Worm (Caenorhabditis elegans) whole organism, L4 larva: ENCODE data around the gene F54F7.9.
A peak's percentile ranks its signal among the peaks of the same experiment; 100 is the strongest.

Source experiments
- Y75B8A.6 ChIP-seq: fragments of 200-800 bp; sonication (Bioruptor generic); IDR thresholded peaks from 2 replicates; pipeline ENCODE4 v1.3.6; 2022; ENCODE audit warnings: missing genetic modification reagents, missing genetic modification characterization, missing compliant biosample characterization
- aha-1 ChIP-seq: fragments of 150-350 bp; peaks from one replicate; lab custom pipeline; 2014; ENCODE audit warnings: missing biosample characterization, missing genetic modification characterization
- aly-2 ChIP-seq: sonication (generic microtip); optimal IDR thresholded peaks from 2 replicates; lab custom pipeline; 2018; ENCODE audit warnings: missing biosample characterization, missing genetic modification characterization
- ceh-20 ChIP-seq: fragments of 200-800 bp; sonication (Bioruptor generic); IDR thresholded peaks from 2 replicates; pipeline ENCODE4 v1.3.6; 2022; ENCODE audit warnings: missing genetic modification reagents, missing genetic modification characterization, missing compliant biosample characterization
- ceh-44 ChIP-seq: fragments of 200-800 bp; sonication (Bioruptor generic); IDR thresholded peaks from 2 replicates; pipeline ENCODE4 v1.3.6; 2022; ENCODE audit warnings: missing genetic modification reagents, missing genetic modification characterization, missing compliant biosample characterization
- dmd-6 ChIP-seq: fragments of 200-800 bp; sonication (Bioruptor generic); IDR thresholded peaks from 2 replicates; pipeline ENCODE4 v1.3.6; 2022; ENCODE audit warnings: missing genetic modification reagents, missing genetic modification characterization, missing compliant biosample characterization
- dmd-8 ChIP-seq: fragments of 200-800 bp; sonication (Bioruptor generic); IDR thresholded peaks from 2 replicates; pipeline ENCODE4 v1.3.6; 2022; ENCODE audit warnings: missing genetic modification characterization, missing compliant biosample characterization
- dpl-1 ChIP-seq: fragments of 150-350 bp; optimal IDR thresholded peaks from 2 replicates; lab custom pipeline; 2014; ENCODE audit warnings: missing biosample characterization, missing genetic modification reagents, missing genetic modification characterization
- egl-27 ChIP-seq: sonication (generic microtip); optimal IDR thresholded peaks from 3 replicates; lab custom pipeline; 2017; ENCODE audit warnings: missing biosample characterization, missing genetic modification reagents, missing genetic modification characterization
- hif-1 ChIP-seq, 2 experiments: sonication (generic microtip); optimal IDR thresholded peaks; 2 replicates each; lab custom pipeline; 2016 to 2017; ENCODE audit warnings: missing compliant biosample characterization in 2 of 2, missing genetic modification characterization in 2 of 2, missing genetic modification reagents in 2 of 2, missing genotype in 2 of 2, mild to moderate bottlenecking in 1 of 2
- hlh-11 ChIP-seq: fragments of 200-800 bp; sonication (Bioruptor generic); optimal IDR thresholded peaks from 2 replicates; lab custom pipeline; 2018; ENCODE audit warnings: mild to moderate bottlenecking, missing genetic modification characterization, missing compliant biosample characterization
- lim-7 ChIP-seq: fragments of 200-800 bp; sonication (Bioruptor generic); IDR thresholded peaks from 2 replicates; pipeline ENCODE4 v1.3.6; 2022; ENCODE audit warnings: missing genetic modification characterization, missing compliant biosample characterization
- lin-1 ChIP-seq: fragments of 200-800 bp; sonication (Bioruptor generic); IDR thresholded peaks from 2 replicates; pipeline ENCODE4 v1.3.6; 2022; ENCODE audit warnings: missing genetic modification reagents, missing genetic modification characterization, missing compliant biosample characterization
- lin-15B ChIP-seq: fragments of 150-350 bp; sonication (generic microtip); optimal IDR thresholded peaks from 3 replicates; lab custom pipeline; 2014; ENCODE audit warnings: missing biosample characterization, missing genetic modification characterization
- lir-3 ChIP-seq: sonication (generic microtip); optimal IDR thresholded peaks from 2 replicates; lab custom pipeline; 2016; ENCODE audit warnings: mild to moderate bottlenecking, missing genetic modification characterization, missing compliant biosample characterization
- mep-1 ChIP-seq: fragments of 150-350 bp; sonication (generic microtip); optimal IDR thresholded peaks from 3 replicates; lab custom pipeline; 2014; ENCODE audit warnings: missing biosample characterization, missing genetic modification characterization
- mes-2 ChIP-seq: sonication (generic microtip); optimal IDR thresholded peaks from 2 replicates; lab custom pipeline; 2016; ENCODE audit warnings: missing genotype, mild to moderate bottlenecking, missing genetic modification characterization, missing compliant biosample characterization; ENCODE audit not compliant: poor library complexity, severe bottlenecking
- mxl-2 ChIP-seq: fragments of 200-800 bp; sonication (Bioruptor generic); conservative IDR thresholded peaks from 2 replicates; pipeline ENCODE4 v1.3.6; 2022; ENCODE audit warnings: missing genetic modification reagents, missing genetic modification characterization, missing compliant biosample characterization
- nhr-10 ChIP-seq: fragments of 150-350 bp; optimal IDR thresholded peaks from 2 replicates; lab custom pipeline; 2014; ENCODE audit warnings: missing biosample characterization, missing genetic modification characterization
- nhr-11 ChIP-seq: fragments of 150-350 bp; optimal IDR thresholded peaks from 2 replicates; lab custom pipeline; 2014; ENCODE audit warnings: missing biosample characterization, missing genetic modification characterization
- nhr-48 ChIP-seq: sonication (generic microtip); optimal IDR thresholded peaks from 2 replicates; lab custom pipeline; 2016; ENCODE audit warnings: mild to moderate bottlenecking, missing genetic modification characterization, missing compliant biosample characterization
- nhr-6 ChIP-seq: fragments of 150-350 bp; optimal IDR thresholded peaks from 2 replicates; lab custom pipeline; 2014; ENCODE audit warnings: missing biosample characterization, missing genetic modification characterization
- rbr-2 ChIP-seq: sonication (generic microtip); optimal IDR thresholded peaks from 2 replicates; lab custom pipeline; 2016; ENCODE audit warnings: missing genotype, missing genetic modification characterization, missing compliant biosample characterization
- skn-1 ChIP-seq: fragments of 150-350 bp; optimal IDR thresholded peaks from 2 replicates; lab custom pipeline; 2014; ENCODE audit warnings: missing biosample characterization, missing genetic modification characterization
- snpc-1.2 ChIP-seq: fragments of 200-800 bp; sonication (Bioruptor generic); IDR thresholded peaks from 2 replicates; pipeline ENCODE4 v1.3.6; 2022; ENCODE audit warnings: missing genetic modification reagents, missing genetic modification characterization, missing compliant biosample characterization
- tra-1 ChIP-seq: fragments of 200-800 bp; sonication (Bioruptor generic); IDR thresholded peaks from 2 replicates; pipeline ENCODE4 v1.3.6; 2022; ENCODE audit warnings: missing genetic modification reagents, missing genetic modification characterization, missing compliant biosample characterization
- unc-62 ChIP-seq, 3 experiments: fragments of 150-350 bp in 1 of 3; sonication (generic microtip); optimal IDR thresholded peaks in 2 of 3; peaks in 1 of 3; 1 replicate in 1 of 3; 2 replicates in 2 of 3; lab custom pipeline; 2014 to 2017; ENCODE audit warnings: missing biosample characterization in 3 of 3, missing genetic modification characterization in 3 of 3, missing genetic modification reagents in 3 of 3, missing genotype in 1 of 3
- zag-1 ChIP-seq: fragments of 150-350 bp; optimal IDR thresholded peaks from 2 replicates; lab custom pipeline; 2014; ENCODE audit warnings: missing biosample characterization, missing genetic modification characterization
- zfp-2 ChIP-seq: sonication (generic microtip); optimal IDR thresholded peaks from 2 replicates; lab custom pipeline; 2016; ENCODE audit warnings: mild to moderate bottlenecking, missing genetic modification characterization, missing compliant biosample characterization
- zip-2 ChIP-seq: fragments of 150-350 bp; optimal IDR thresholded peaks from 2 replicates; lab custom pipeline; 2014; ENCODE audit warnings: missing biosample characterization, missing genetic modification characterization
- ztf-7 ChIP-seq: fragments of 150-350 bp; optimal IDR thresholded peaks from 2 replicates; lab custom pipeline; 2014; ENCODE audit warnings: missing biosample characterization, missing genetic modification characterization

The F54F7.9 gene

DNA sequence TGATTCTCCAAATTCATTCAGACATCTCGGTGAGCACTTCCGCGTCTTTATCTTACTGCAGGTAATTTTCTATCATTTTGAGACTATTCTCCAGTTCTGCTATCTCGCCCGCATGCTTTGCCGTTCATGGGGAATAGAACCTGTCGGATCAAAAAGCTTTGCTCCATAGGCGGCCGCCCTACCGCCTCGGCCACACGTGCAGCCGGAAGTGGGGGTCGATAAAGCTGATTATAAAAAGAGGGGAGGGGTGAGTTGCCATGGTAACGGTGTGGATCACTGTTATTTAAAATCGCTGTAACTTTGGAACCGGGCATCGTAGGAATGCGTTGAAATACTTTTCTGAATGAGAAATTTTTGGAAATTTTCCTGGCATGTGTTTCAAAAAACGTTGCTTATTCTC lies 21.9 kb upstream of the F54F7.9 start:
- TF ChIP-seq aha-1 (tag; lab: Kevin White, UChicago) (peak; percentile 13), nhr-48 (tag; lab: Kevin White, UChicago) (no peak), ceh-44 (GFP tag; lab: Robert Waterston, UW) (0 out of 2 replicates have a peak, but pooled peaks have one; percentile 27), tra-1 (GFP tag; lab: Robert Waterston, UW) (peak; percentile 47; the same call in 1 of the 2 replicates)
- TF ChIP-seq, all 104 proteins: peak for 3

DNA sequence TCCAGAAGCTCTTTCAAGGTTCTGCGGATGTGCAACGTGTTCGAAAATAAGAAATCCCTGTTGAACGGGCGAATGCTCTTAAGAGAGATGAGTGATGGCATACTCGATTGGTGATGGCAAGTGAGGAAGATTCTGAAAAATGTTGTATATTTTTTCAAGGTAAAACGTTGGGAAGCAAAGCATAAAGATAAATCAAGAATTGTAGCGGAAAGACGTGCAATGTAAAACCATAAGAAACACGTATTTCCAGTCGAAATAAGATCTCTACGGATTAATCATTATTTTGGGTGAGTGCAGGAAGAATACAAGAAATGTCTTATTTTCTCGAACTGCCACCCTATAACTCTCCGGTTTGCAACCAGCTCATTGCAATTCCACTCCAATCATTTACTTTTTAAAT lies 20.7 kb upstream of the F54F7.9 start, which contains the start of gene dot-1.2:
dot-1.2 (minus strand) TSS at position 101 of the 400 bp plus-strand sequence.
- TF ChIP-seq unc-62 (GFP tag; optimal IDR thresholded peaks at IDR 0.05 in 1 of 2; lab: Kevin White, UChicago) (peak in 1 of 2 experiments; percentile 43), unc-62 (tag; optimal IDR thresholded peaks at IDR 0.05; lab: Kevin White, UChicago) (no peak), egl-27 (tag; lab: Kevin White, UChicago) (no peak)

DNA sequence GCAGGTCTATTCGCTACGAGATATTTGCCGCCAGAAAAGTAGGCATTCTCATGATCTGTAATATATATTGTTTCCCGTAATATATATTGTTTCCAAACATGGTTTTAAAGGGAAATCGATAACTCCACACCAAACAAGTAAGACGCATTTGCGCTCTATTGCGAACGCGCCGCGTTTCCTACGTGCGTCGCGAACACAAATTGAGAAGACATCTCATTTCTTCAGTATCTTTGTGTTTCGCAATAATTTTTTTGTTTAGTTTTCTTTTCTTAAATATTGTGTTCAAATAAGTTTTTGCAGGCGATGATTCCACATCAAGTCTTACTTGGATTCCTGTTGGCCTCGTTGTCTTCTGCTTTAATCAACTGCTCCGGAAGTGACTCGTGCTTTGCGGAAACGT lies 16.6 kb upstream of the F54F7.9 start, which contains the start of gene F54F7.6:
F54F7.6 (plus strand) TSS at position 301 of the 400 bp plus-strand sequence.
- TF ChIP-seq unc-62 (GFP tag; optimal IDR thresholded peaks at IDR 0.05 in 1 of 2; lab: Kevin White, UChicago) (peak in 1 of 2 experiments; percentile 69), unc-62 (tag; optimal IDR thresholded peaks at IDR 0.05; lab: Kevin White, UChicago) (no peak), hif-1 (tag; optimal IDR thresholded peaks at IDR 0.05; lab: Kevin White, UChicago) (no peak)

DNA sequence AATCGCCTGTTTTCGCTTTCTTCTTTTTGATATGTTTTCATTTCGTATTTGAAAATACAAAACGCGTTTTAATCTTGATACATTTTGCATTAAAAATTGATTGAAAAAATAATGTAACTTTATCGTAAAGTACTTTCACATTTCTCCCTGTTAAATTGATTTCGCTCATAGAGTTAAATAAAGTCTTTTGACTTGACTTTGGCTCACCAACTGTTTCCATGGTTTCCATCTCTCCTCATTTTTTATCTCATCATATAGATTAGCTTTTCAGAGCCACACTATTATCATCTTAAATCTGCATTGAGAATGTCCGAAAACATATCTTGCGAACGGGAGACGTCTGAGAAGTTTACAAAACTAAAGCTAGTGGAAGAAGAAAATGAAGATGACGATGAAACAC lies 14.8 kb upstream of the F54F7.9 start, which contains the start of gene F54F7.10:
F54F7.10 (plus strand) TSS at position 301 of the 400 bp plus-strand sequence.
- TF ChIP-seq hlh-11 (tag; lab: Kevin White, UChicago), result no peak
- no peak for TF ChIP-seq nhr-10 (tag; lab: Kevin White, UChicago)
- no peak for TF ChIP-seq mes-2 (tag; lab: Kevin White, UChicago)
- TF ChIP-seq mep-1 (tag; lab: Kevin White, UChicago), result no peak
- no peak for TF ChIP-seq nhr-48 (tag; lab: Kevin White, UChicago)
- no peak for TF ChIP-seq ceh-44 (GFP tag; lab: Robert Waterston, UW)
- TF ChIP-seq mxl-2 (GFP tag; lab: Robert Waterston, UW), result no peak
- no peak for TF ChIP-seq lin-15B (tag; lab: Kevin White, UChicago)
- no peak for TF ChIP-seq zfp-2
- no peak for TF ChIP-seq lim-7 (GFP tag; lab: Robert Waterston, UW)
- no peak for TF ChIP-seq rbr-2

DNA sequence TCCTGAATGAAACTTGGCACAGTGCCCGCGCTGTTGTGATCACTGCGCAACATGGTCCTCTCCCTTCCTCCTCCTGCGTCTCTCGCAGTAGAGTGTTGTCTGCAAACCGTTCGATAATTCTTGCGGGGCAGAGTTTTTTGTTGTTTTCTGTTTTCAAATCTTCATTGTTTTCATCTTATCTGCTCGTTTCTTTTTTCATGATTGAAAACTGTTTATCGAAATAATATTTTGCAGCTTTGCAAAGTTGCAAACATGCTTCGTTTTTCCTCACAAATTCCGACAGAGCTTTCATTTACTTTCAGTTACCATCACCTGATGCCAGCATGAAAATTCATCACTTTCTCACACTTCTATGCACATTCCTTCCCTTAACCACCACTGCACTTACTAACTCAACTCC lies 8.7 kb upstream of the F54F7.9 start, which contains the start of gene mes-1:
mes-1 (plus strand) TSS at position 301 of the 400 bp plus-strand sequence.
- TF ChIP-seq lir-3 (no peak), ztf-7 (tag; lab: Kevin White, UChicago) (no peak), dmd-8 (no peak), nhr-6 (tag; lab: Kevin White, UChicago) (no peak), rbr-2 (no peak), ceh-20 (GFP tag; lab: Robert Waterston, UW) (no peak), hif-1 (tag; optimal IDR thresholded peaks at IDR 0.05; lab: Kevin White, UChicago) (no peak), snpc-1.2 (no peak), Y75B8A.6 (GFP tag; lab: Robert Waterston, UW) (no peak), aly-2 (no peak), lin-1 (GFP tag; lab: Robert Waterston, UW) (no peak)

DNA sequence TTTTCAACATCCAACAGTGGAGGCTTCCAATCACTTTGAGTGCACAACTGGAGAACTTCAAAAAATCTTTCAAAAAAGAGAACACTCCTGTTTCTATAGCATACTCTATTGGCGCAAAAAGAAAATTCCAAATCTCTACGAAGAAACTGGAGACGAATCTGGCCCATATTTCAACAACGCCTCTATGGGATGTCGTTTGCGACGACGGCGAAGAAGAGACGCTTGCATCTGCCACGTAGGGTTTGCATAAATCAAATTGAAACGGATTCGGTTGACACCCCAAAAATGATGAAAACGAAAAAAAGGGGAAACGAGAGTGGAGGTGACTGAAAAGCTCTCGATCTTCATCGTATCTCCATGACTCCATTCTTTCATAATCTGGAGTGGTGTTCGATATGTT lies 7.7 kb upstream of the F54F7.9 start:
- TF ChIP-seq unc-62 (GFP tag; optimal IDR thresholded peaks at IDR 0.05 in 1 of 2; lab: Kevin White, UChicago) (peak in 1 of 2 experiments; percentile 90), unc-62 (tag; optimal IDR thresholded peaks at IDR 0.05; lab: Kevin White, UChicago) (no peak), nhr-10 (tag; lab: Kevin White, UChicago) (no peak)

DNA sequence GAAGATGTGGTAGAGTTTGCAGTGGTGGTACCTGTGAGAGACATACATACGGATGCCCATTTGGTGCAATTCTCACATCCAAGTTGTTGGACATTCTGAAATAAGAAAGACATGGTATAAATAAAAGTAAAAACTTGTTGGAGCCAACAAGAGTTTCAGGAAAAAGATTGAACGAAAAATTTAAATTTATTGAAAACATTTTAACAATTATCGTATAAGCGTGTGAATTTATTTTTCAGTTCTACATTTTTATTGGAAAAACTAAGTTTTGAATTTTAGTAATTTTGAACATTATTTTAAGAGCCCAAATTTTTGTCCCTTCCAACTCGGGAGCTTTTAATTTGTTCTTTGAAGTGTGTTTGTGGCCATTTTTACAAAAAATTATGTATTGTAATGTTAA lies 6.4 kb upstream of the F54F7.9 start, which contains the start of gene F54F7.8:
F54F7.8 (minus strand) TSS at position 101 of the 400 bp plus-strand sequence.
- TF ChIP-seq ceh-44 (GFP tag; lab: Robert Waterston, UW), result no peak
- no peak for TF ChIP-seq nhr-11 (tag; lab: Kevin White, UChicago)
- no peak for TF ChIP-seq zag-1
- no peak for TF ChIP-seq zip-2 (tag; lab: Kevin White, UChicago)
- TF ChIP-seq dmd-6, result no peak
- no peak for TF ChIP-seq rbr-2
- TF ChIP-seq aly-2, result no peak
- TF ChIP-seq skn-1 (tag; lab: Kevin White, UChicago), result no peak
- no peak for TF ChIP-seq dpl-1 (GFP tag; lab: Kevin White, UChicago)
- TF ChIP-seq lir-3, result no peak
- no peak for TF ChIP-seq zfp-2
